Worm (Caenorhabditis elegans): ENCODE measurements around the gene R07B7.2.

ce11 chrV:12040823-12041606 is 18.5 kb downstream of the R07B7.2 start, which contains the start of the genes kup-1 and F10C2.4:
- no peak for TF ChIP-seq nhr-76 (tag; optimal IDR thresholded peaks at IDR 0.05)
- no peak for TF ChIP-seq ham-2 (GFP tag; optimal IDR thresholded peaks at IDR 0.05)
- no peak for TF ChIP-seq lin-32 (GFP tag; optimal IDR thresholded peaks at IDR 0.05)
- TF ChIP-seq M03D4.4 (tag; optimal IDR thresholded peaks at IDR 0.05) = no peak
- TF ChIP-seq ztf-11 (tag; optimal IDR thresholded peaks at IDR 0.05) = no peak
- TF ChIP-seq nhr-12 (tag; optimal IDR thresholded peaks at IDR 0.05) = no peak
- peak; percentile 39 for TF ChIP-seq lsy-2 (tag; optimal IDR thresholded peaks at IDR 0.05)
